Worm (Caenorhabditis elegans) whole organism, young adult: ENCODE results near the gene col-108.

ENCODE experiments used
- F37B4.10 ChIP-seq: fragments of 200-800 bp; sonication (Bioruptor generic); IDR thresholded peaks from 2 replicates; pipeline ENCODE4 v1.3.6; 2022; ENCODE audit warnings: missing genetic modification characterization, missing compliant biosample characterization
- ccch-3 ChIP-seq: fragments of 200-800 bp; sonication (Bioruptor generic); optimal IDR thresholded peaks from 2 replicates; lab custom pipeline; 2018; ENCODE audit warnings: mild to moderate bottlenecking, missing genetic modification characterization, missing compliant biosample characterization
- die-1 ChIP-seq: sonication (generic microtip); optimal IDR thresholded peaks from 2 replicates; lab custom pipeline; 2016; ENCODE audit warnings: missing genotype, mild to moderate bottlenecking, missing genetic modification characterization, missing compliant biosample characterization

DNA sequence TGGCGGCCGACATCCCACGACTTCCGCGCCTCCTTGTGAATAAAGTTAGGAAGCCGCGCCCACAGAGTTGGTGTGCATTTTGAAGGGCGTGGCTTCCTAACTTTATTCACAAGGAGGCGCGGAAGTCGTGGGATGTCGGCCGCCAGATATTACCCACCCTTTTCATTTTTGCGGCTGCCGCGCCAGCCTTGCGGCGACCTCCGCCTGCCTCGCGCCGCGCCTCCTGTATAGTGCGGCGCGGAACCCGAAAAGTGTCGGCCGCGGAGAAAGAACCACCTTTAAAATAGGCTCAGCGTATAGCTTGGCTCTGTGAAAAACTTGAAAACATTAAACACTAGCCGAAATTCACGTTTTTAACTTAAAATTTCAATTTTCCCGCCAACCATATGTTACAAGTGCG lies 4.9 kb upstream of the col-108 start:
- TF ChIP-seq F37B4.10 (GFP tag; lab: Robert Waterston, UW) = no peak
- TF ChIP-seq die-1 = no peak
- no peak for TF ChIP-seq ccch-3 (GFP tag; lab: Kevin White, UChicago)
